Fruit fly (Drosophila melanogaster) whole organism, adult: Measurements from ENCODE around the gene CG14882.

Experiments used
- CG14711 ChIP-seq: fragments of 200-800 bp; sonication (Bioruptor generic); optimal IDR thresholded peaks from 2 replicates; lab custom pipeline; 2018; ENCODE audit warnings: missing biosample characterization, mild to moderate bottlenecking, missing genetic modification characterization, moderate library complexity
- CG1620 ChIP-seq: fragments of 200-800 bp; sonication (Bioruptor generic); optimal IDR thresholded peaks from 2 replicates; lab custom pipeline; 2016; ENCODE audit warnings: missing biosample characterization, missing genetic modification characterization
- CG33017 ChIP-seq: fragments of 200-800 bp; sonication (Bioruptor generic); optimal IDR thresholded peaks from 2 replicates; lab custom pipeline; 2018; ENCODE audit warnings: missing biosample characterization, mild to moderate bottlenecking, missing genetic modification characterization, moderate library complexity
- Clk ChIP-seq: fragments of 200-800 bp; sonication (Bioruptor generic); optimal IDR thresholded peaks from 2 replicates; lab custom pipeline; 2017; ENCODE audit warnings: missing biosample characterization, missing genetic modification characterization
- Crg-1 ChIP-seq: fragments of 200-800 bp; sonication (Bioruptor generic); optimal IDR thresholded peaks from 2 replicates; lab custom pipeline; 2016; ENCODE audit warnings: missing biosample characterization, missing genetic modification characterization
- Hr96 ChIP-seq: fragments of 200-800 bp; sonication (Bioruptor generic); optimal IDR thresholded peaks from 2 replicates; lab custom pipeline; 2016; ENCODE audit warnings: missing biosample characterization, missing genetic modification characterization
- Mnt ChIP-seq: fragments of 200-800 bp; sonication (Bioruptor generic); optimal IDR thresholded peaks from 2 replicates; lab custom pipeline; 2016; ENCODE audit warnings: missing biosample characterization, mild to moderate bottlenecking, missing genetic modification characterization
- cnc ChIP-seq, 2 experiments: fragments of >200 bp; optimal IDR thresholded peaks; 2 replicates each; lab custom pipeline; 2017
- ovo ChIP-seq: fragments of 200-800 bp; sonication (Bioruptor generic); optimal IDR thresholded peaks from 2 replicates; lab custom pipeline; 2016; ENCODE audit warnings: missing biosample characterization, missing genetic modification characterization
- tj ChIP-seq: fragments of 200-800 bp; sonication (Bioruptor generic); optimal IDR thresholded peaks from 3 replicates; lab custom pipeline; 2017; ENCODE audit warnings: missing biosample characterization, mild to moderate bottlenecking, missing genetic modification characterization, moderate library complexity
- toe ChIP-seq: fragments of 200-800 bp; sonication (Bioruptor generic); optimal IDR thresholded peaks from 2 replicates; lab custom pipeline; 2016; ENCODE audit warnings: missing biosample characterization, missing genetic modification characterization

DNA sequence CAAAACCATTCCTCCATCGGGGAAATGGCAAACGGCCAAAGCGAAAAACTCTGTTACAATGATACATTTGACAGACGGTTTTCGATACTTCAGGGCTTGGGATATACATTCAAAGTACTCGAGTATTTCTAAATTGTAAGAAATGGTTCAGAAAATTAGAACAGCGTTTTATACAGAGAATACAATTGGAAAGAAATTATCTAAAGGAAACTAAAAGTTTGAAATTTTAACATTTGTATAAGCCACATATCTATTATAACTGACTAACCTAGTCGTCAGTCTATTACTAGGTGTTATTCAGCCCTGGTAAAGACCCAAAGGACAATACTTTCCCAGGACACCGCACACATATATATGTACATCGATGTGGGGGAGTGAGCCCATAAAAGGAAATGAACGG is 33.5 kb downstream of the CG14882 start:
- TF ChIP-seq ovo = no peak
- TF ChIP-seq Crg-1 (GFP tag; lab: Kevin White, UChicago) = no peak
- TF ChIP-seq Hr96 (GFP tag; lab: Kevin White, UChicago) = no peak
- no peak for TF ChIP-seq toe
- TF ChIP-seq CG33017 = no peak
- no peak for TF ChIP-seq Mnt (GFP tag; lab: Kevin White, UChicago)
- no peak for TF ChIP-seq cnc (optimal IDR thresholded peaks at IDR 0.05; lab: Kevin White, UChicago)
- TF ChIP-seq Clk (GFP tag; lab: Kevin White, UChicago) = no peak
- TF ChIP-seq CG1620 = no peak
- no peak for TF ChIP-seq tj (GFP tag; lab: Kevin White, UChicago)
- no peak for TF ChIP-seq CG14711 (tag; lab: Kevin White, UChicago)
